Fruit fly (Drosophila melanogaster): Measurements from ENCODE around the gene CCKLR-17D3.

Gene CCKLR-17D3

DNA sequence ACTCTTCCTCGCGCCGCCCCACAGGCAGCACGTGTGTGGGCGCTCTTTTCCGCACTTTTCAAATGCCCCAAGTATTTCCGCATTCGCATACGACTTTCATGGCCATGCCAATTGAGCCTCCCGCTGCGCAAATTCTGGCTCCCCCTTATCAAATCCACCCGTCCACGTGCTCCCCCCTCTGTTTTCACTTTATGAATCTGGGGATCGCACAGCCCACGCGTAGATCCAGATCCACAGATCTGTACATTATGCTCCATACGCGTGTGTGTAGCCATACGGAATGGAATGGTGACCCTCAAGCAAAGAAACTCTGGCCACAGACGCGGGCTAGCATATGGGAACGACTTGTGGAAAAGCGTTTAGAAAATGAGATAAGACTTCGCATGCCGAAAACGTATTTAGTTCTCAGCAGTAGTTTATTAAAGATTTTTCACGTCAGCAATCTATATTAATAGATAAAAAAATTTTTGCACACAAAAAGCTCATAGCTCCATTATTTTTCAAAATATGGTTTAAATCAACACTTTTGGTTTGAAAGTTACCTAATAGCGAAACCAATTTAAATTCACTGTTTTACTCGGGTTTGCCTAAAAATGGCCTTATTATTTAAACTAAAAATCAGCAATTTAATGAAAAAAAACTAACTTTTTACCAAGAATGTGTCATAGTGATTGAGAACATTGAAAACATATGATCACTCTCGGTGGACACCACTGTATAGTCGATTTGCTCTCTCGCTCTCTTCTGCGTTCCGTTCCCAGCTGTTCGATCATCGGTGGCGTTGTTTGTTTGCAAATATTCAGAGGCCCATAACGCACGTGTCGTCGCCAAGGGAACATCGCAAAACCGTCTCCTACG is 15.8 kb upstream of the CCKLR-17D3 start (continued):
- TF ChIP-seq cwo (GFP tag; optimal IDR thresholded peaks at IDR 0.05) (peak; percentile 51), CG13775 (GFP tag; optimal IDR thresholded peaks at IDR 0.05) (peak; percentile 78), CG10274 (GFP tag; optimal IDR thresholded peaks at IDR 0.05) (peak; percentile 55), hb (GFP tag; IDR thresholded peaks at IDR 0.05; ENCODE audit: partially characterized antibody) (no peak), tup (GFP tag; optimal IDR thresholded peaks at IDR 0.05) (no peak), CG7839 (tag; optimal IDR thresholded peaks at IDR 0.05) (peak; percentile 79), D19B (GFP tag; optimal IDR thresholded peaks at IDR 0.05) (peak; percentile 68), CG18476 (GFP tag; optimal IDR thresholded peaks at IDR 0.05) (peak; percentile 9), CG30403 (GFP tag; optimal IDR thresholded peaks at IDR 0.05) (peak; percentile 73), vfl (GFP tag; optimal IDR thresholded peaks at IDR 0.05) (no peak), Max (GFP tag; optimal IDR thresholded peaks at IDR 0.05) (peak; percentile 42), CG2875 (GFP tag; optimal IDR thresholded peaks at IDR 0.05) (peak; percentile 37), CG18599 (GFP tag; optimal IDR thresholded peaks at IDR 0.05) (peak; percentile 69), CG11398 (GFP tag; optimal IDR thresholded peaks at IDR 0.05) (peak; percentile 5), Med (GFP tag) (peak; percentile 91), CG13123 (GFP tag; optimal IDR thresholded peaks at IDR 0.05) (no peak), Fer1 (GFP tag; optimal IDR thresholded peaks at IDR 0.05) (peak; percentile 59), CG11456 (GFP tag; IDR thresholded peaks at IDR 0.05) (peak; percentile 52; the same call in 1 of the 3 replicates), HHEX (GFP tag; optimal IDR thresholded peaks at IDR 0.05) (peak; percentile 56), CG6813 (GFP tag; optimal IDR thresholded peaks at IDR 0.05) (peak; percentile 19), Oaz (GFP tag; IDR thresholded peaks at IDR 0.05) (no peak; the same call in 1 of the 2 replicates), CG17802 (tag; optimal IDR thresholded peaks at IDR 0.05) (no peak), CG11695 (GFP tag; IDR thresholded peaks at IDR 0.05) (peak; percentile 35; the same call in 1 of the 3 replicates), ac (GFP tag; optimal IDR thresholded peaks at IDR 0.05) (no peak), az2 (GFP tag; optimal IDR thresholded peaks at IDR 0.05) (peak; percentile 44), pros (GFP tag; optimal IDR thresholded peaks at IDR 0.05) (no peak), Rfx (GFP tag; IDR thresholded peaks at IDR 0.05) (peak; percentile 56), CG14667 (GFP tag; IDR thresholded peaks at IDR 0.05) (no peak), Ada2b (GFP tag; IDR thresholded peaks at IDR 0.05) (peak; percentile 17; the same call in 1 of the 2 replicates), ftz-f1 (GFP tag; optimal IDR thresholded peaks at IDR 0.05) (peak; percentile 8), Ets65A (GFP tag) (peak; percentile 95), Gug (GFP tag; IDR thresholded peaks at IDR 0.05) (peak; percentile 49; the same call in 1 of the 4 replicates), Ssrp (tag; optimal IDR thresholded peaks at IDR 0.05) (peak; percentile 22), CG1832 (GFP tag; optimal IDR thresholded peaks at IDR 0.05) (no peak), CG13624 (GFP tag; optimal IDR thresholded peaks at IDR 0.05) (peak; percentile 78), CG3281 (GFP tag; optimal IDR thresholded peaks at IDR 0.05) (peak; percentile 78), Hr51 (GFP tag; optimal IDR thresholded peaks at IDR 0.05) (peak; percentile 51 to 71), CG17328 (GFP tag; IDR thresholded peaks at IDR 0.05) (no peak), CG18619 (GFP tag; optimal IDR thresholded peaks at IDR 0.05) (peak; percentile 66), CG15269 (tag; optimal IDR thresholded peaks at IDR 0.05) (peak; percentile 68), NC2β (GFP tag; optimal IDR thresholded peaks at IDR 0.05) (peak; percentile 17), Atf-2 (GFP tag; optimal IDR thresholded peaks at IDR 0.05) (peak; percentile 44), crc (GFP tag; optimal IDR thresholded peaks at IDR 0.05) (peak; percentile 6), CG42726 (GFP tag; IDR thresholded peaks at IDR 0.05; ENCODE audit: partially characterized antibody) (no peak), cad (GFP tag; optimal IDR thresholded peaks at IDR 0.05) (no peak), CG31224 (GFP tag; IDR thresholded peaks at IDR 0.05) (peak; percentile 12; the same call in 1 of the 2 replicates), CG1792 (GFP tag; optimal IDR thresholded peaks at IDR 0.05) (no peak)

All from whole organism, embryonic.